Worm (Caenorhabditis elegans) whole organism, late embryonic: Measurements from ENCODE around the gene C53A3.3.

Experiments used
- C38D4.7 ChIP-seq: fragments of 200-800 bp; sonication (Bioruptor generic); optimal IDR thresholded peaks from 2 replicates; lab custom pipeline; 2018; ENCODE audit warnings: mild to moderate bottlenecking, missing genetic modification characterization, moderate library complexity, missing compliant biosample characterization
- F13H6.1 ChIP-seq: sonication (generic microtip); optimal IDR thresholded peaks from 2 replicates; lab custom pipeline; 2016; ENCODE audit warnings: missing genetic modification characterization, missing compliant biosample characterization
- K02D7.2 ChIP-seq: sonication (generic microtip); optimal IDR thresholded peaks from 2 replicates; lab custom pipeline; 2017; ENCODE audit warnings: mild to moderate bottlenecking, missing genetic modification characterization, missing compliant biosample characterization
- T23F11.4 ChIP-seq: fragments of 200-800 bp; sonication (Bioruptor generic); optimal IDR thresholded peaks from 2 replicates; lab custom pipeline; 2018; ENCODE audit warnings: mild to moderate bottlenecking, missing genetic modification characterization, missing compliant biosample characterization
- Y22D7AL.16 ChIP-seq: sonication (generic microtip); optimal IDR thresholded peaks from 2 replicates; lab custom pipeline; 2016; ENCODE audit warnings: missing genetic modification characterization, missing compliant biosample characterization
- ceh-14 ChIP-seq: sonication (generic microtip); optimal IDR thresholded peaks from 2 replicates; lab custom pipeline; 2016; ENCODE audit warnings: missing genotype, missing genetic modification characterization, missing compliant biosample characterization
- ceh-24 ChIP-seq: sonication (generic microtip); optimal IDR thresholded peaks from 2 replicates; lab custom pipeline; 2016; ENCODE audit warnings: mild to moderate bottlenecking, missing genetic modification characterization, missing compliant biosample characterization
- ceh-45 ChIP-seq: fragments of 200-800 bp; sonication (Bioruptor generic); IDR thresholded peaks from 2 replicates; pipeline ENCODE4 v1.3.6; 2022; ENCODE audit warnings: missing genetic modification reagents, missing genetic modification characterization, missing compliant biosample characterization
- ceh-48 ChIP-seq: sonication (generic microtip); optimal IDR thresholded peaks from 2 replicates; lab custom pipeline; 2016; ENCODE audit warnings: missing genetic modification characterization, inconsistent platforms, missing compliant biosample characterization
- ceh-6 ChIP-seq: fragments of 200-800 bp; sonication (Bioruptor generic); optimal IDR thresholded peaks from 2 replicates; lab custom pipeline; 2018; ENCODE audit warnings: mild to moderate bottlenecking, missing genetic modification characterization, missing compliant biosample characterization
- dmd-4 ChIP-seq: sonication (generic microtip); optimal IDR thresholded peaks from 2 replicates; lab custom pipeline; 2016; ENCODE audit warnings: borderline replicate concordance, missing genetic modification characterization, missing compliant biosample characterization
- elt-2 ChIP-seq: sonication (generic microtip); optimal IDR thresholded peaks from 2 replicates; lab custom pipeline; 2016; ENCODE audit warnings: missing genetic modification reagents, missing genetic modification characterization, missing compliant biosample characterization
- ets-4 ChIP-seq: sonication (generic microtip); optimal IDR thresholded peaks from 2 replicates; lab custom pipeline; 2016; ENCODE audit warnings: missing genetic modification characterization, missing compliant biosample characterization
- hlh-15 ChIP-seq: sonication (generic microtip); optimal IDR thresholded peaks from 2 replicates; lab custom pipeline; 2016; ENCODE audit warnings: missing genetic modification characterization, missing compliant biosample characterization
- hlh-30 ChIP-seq: sonication (generic microtip); optimal IDR thresholded peaks from 2 replicates; lab custom pipeline; 2017; ENCODE audit warnings: antibody characterized with exemption, missing genetic modification characterization, missing compliant biosample characterization; ENCODE audit not compliant: insufficient read depth
- hlh-6 ChIP-seq: sonication (generic microtip); optimal IDR thresholded peaks from 2 replicates; lab custom pipeline; 2016; ENCODE audit warnings: missing genotype, missing genetic modification characterization, missing compliant biosample characterization
- hlh-8 ChIP-seq: sonication (generic microtip); optimal IDR thresholded peaks from 2 replicates; lab custom pipeline; 2016; ENCODE audit warnings: missing genotype, missing genetic modification characterization, missing compliant biosample characterization
- lin-11 ChIP-seq: fragments of 200-800 bp; sonication (Bioruptor generic); optimal IDR thresholded peaks from 2 replicates; lab custom pipeline; 2018; ENCODE audit warnings: mild to moderate bottlenecking, missing genetic modification characterization, missing compliant biosample characterization
- madf-2 ChIP-seq: sonication (generic microtip); optimal IDR thresholded peaks from 2 replicates; lab custom pipeline; 2017; ENCODE audit warnings: missing genetic modification characterization, missing compliant biosample characterization
- nhr-232 ChIP-seq: sonication (generic microtip); optimal IDR thresholded peaks from 2 replicates; lab custom pipeline; 2016; ENCODE audit warnings: missing genetic modification characterization, missing compliant biosample characterization
- npax-4 ChIP-seq: sonication (generic microtip); optimal IDR thresholded peaks from 2 replicates; lab custom pipeline; 2016; ENCODE audit warnings: missing genetic modification characterization, missing compliant biosample characterization
- odd-2 ChIP-seq: sonication (generic microtip); optimal IDR thresholded peaks from 2 replicates; lab custom pipeline; 2017; ENCODE audit warnings: antibody characterized with exemption, mild to moderate bottlenecking, missing genetic modification characterization, missing compliant biosample characterization
- pax-1 ChIP-seq: fragments of 150-350 bp; optimal IDR thresholded peaks from 2 replicates; lab custom pipeline; 2014; ENCODE audit warnings: missing biosample characterization, missing genetic modification characterization
- pha-2 ChIP-seq: sonication (generic microtip); optimal IDR thresholded peaks from 2 replicates; lab custom pipeline; 2017; ENCODE audit warnings: mild to moderate bottlenecking, missing genetic modification characterization, missing compliant biosample characterization
- pha-4 ChIP-seq: fragments of 150-350 bp; optimal IDR thresholded peaks from 2 replicates; lab custom pipeline; 2018; ENCODE audit warnings: missing biosample characterization, missing genetic modification reagents, missing genetic modification characterization
- pqm-1 ChIP-seq: sonication (generic microtip); optimal IDR thresholded peaks from 2 replicates; lab custom pipeline; 2016; ENCODE audit warnings: missing genetic modification characterization, missing compliant biosample characterization
- rnt-1 ChIP-seq: sonication (generic microtip); optimal IDR thresholded peaks from 2 replicates; lab custom pipeline; 2016; ENCODE audit warnings: missing genetic modification characterization, missing compliant biosample characterization
- sdc-2 ChIP-seq: sonication (generic microtip); optimal IDR thresholded peaks from 2 replicates; lab custom pipeline; 2016; ENCODE audit warnings: missing genotype, missing genetic modification characterization, missing compliant biosample characterization
- sox-2 ChIP-seq: fragments of 200-800 bp; sonication (Bioruptor generic); IDR thresholded peaks from 2 replicates; pipeline ENCODE4 v1.3.6; 2022; ENCODE audit warnings: missing genetic modification reagents, missing genetic modification characterization, missing compliant biosample characterization
- sox-4 ChIP-seq: sonication (generic microtip); optimal IDR thresholded peaks from 2 replicates; lab custom pipeline; 2017; ENCODE audit warnings: mild to moderate bottlenecking, missing genetic modification characterization, inconsistent platforms, missing compliant biosample characterization
- syd-9 ChIP-seq: sonication (generic microtip); optimal IDR thresholded peaks from 2 replicates; lab custom pipeline; 2016; ENCODE audit warnings: mild to moderate bottlenecking, missing genetic modification characterization, moderate library complexity, missing compliant biosample characterization
- tbx-2 ChIP-seq: sonication (generic microtip); optimal IDR thresholded peaks from 2 replicates; lab custom pipeline; 2016; ENCODE audit warnings: missing genetic modification characterization, missing compliant biosample characterization
- tbx-7 ChIP-seq: sonication (generic microtip); optimal IDR thresholded peaks from 2 replicates; lab custom pipeline; 2016; ENCODE audit warnings: missing genotype, missing genetic modification characterization, missing compliant biosample characterization
- unc-55 ChIP-seq: sonication (generic microtip); optimal IDR thresholded peaks from 2 replicates; lab custom pipeline; 2017; ENCODE audit warnings: missing biosample characterization, missing genetic modification reagents, missing genetic modification characterization
- unc-86 ChIP-seq: sonication (generic microtip); optimal IDR thresholded peaks from 2 replicates; lab custom pipeline; 2016; ENCODE audit warnings: missing genetic modification characterization, missing compliant biosample characterization
- ztf-16 ChIP-seq: sonication (generic microtip); optimal IDR thresholded peaks from 2 replicates; lab custom pipeline; 2017; ENCODE audit warnings: missing genetic modification characterization, missing compliant biosample characterization

The C53A3.3 gene

DNA sequence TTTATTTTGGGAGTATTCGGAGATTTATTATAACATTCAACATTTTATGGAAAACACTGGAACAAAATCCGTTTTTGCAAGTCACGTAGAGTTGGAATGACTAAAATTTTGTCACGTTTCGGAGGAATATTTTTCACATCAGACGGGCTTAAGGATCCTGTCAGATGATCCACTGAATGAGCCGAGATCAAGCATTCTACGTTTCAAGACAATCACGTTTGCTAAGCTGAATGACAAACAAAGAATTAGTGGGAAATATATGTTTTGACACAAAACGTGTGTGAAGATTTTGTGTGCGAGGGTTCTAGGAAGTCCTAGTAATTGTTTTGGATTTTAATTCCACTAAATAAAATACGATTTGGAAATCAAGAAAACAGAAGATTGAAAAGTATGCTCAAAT lies 16.9 kb upstream of the C53A3.3 start:
- TF ChIP-seq pax-1 (tag; lab: Kevin White, UChicago) (no peak), pha-2 (tag; lab: Kevin White, UChicago) (no peak), Y22D7AL.16 (tag; lab: Kevin White, UChicago) (no peak), T23F11.4 (GFP tag; lab: Kevin White, UChicago) (no peak), ztf-16 (tag; lab: Kevin White, UChicago) (no peak), tbx-7 (tag; lab: Kevin White, UChicago) (no peak), ceh-14 (tag; lab: Kevin White, UChicago) (no peak), F13H6.1 (tag; lab: Kevin White, UChicago) (no peak), ets-4 (no peak), odd-2 (no peak), rnt-1 (tag; lab: Kevin White, UChicago) (no peak), pqm-1 (tag; lab: Kevin White, UChicago) (no peak), pha-4 (tag; lab: Kevin White, UChicago) (no peak)

DNA sequence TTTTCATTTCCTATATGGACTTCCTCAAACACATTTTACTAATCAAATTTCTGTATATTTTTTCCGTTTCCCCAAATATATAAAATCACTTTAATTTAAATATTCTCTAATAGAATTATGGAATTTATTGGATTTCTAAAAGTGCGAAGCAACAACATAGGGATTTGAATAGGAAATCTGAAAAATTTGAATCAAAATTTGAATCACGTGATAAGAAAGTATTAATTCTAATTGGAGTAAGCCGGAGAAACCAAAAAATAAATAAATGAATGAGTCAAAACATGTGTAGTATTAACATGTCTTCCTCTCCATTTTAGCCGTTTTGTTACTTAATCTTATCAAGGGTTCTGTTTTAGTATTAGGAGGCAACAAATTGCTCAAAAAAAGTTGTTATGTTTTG lies 15.1 kb upstream of the C53A3.3 start:
- TF ChIP-seq hlh-15 (tag; lab: Kevin White, UChicago) (no peak), unc-55 (GFP tag; lab: Kevin White, UChicago) (no peak), odd-2 (no peak), rnt-1 (tag; lab: Kevin White, UChicago) (no peak), hlh-8 (tag; lab: Kevin White, UChicago) (no peak), K02D7.2 (tag; lab: Kevin White, UChicago) (no peak), ceh-48 (no peak), hlh-30 (tag; lab: Kevin White, UChicago) (no peak), npax-4 (tag; lab: Kevin White, UChicago) (no peak), ztf-16 (tag; lab: Kevin White, UChicago) (no peak), sox-4 (tag; lab: Kevin White, UChicago) (no peak), madf-2 (no peak), pqm-1 (tag; lab: Kevin White, UChicago) (no peak), lin-11 (tag; lab: Kevin White, UChicago) (no peak)

- TF ChIP-seq elt-2 (tag; lab: Kevin White, UChicago) (no peak), sox-2 (GFP tag; lab: Robert Waterston, UW) (no peak), unc-86 (no peak), ceh-45 (no peak), hlh-6 (no peak), nhr-232 (tag; lab: Kevin White, UChicago) (no peak), tbx-2 (tag; lab: Kevin White, UChicago) (no peak), ceh-24 (tag; lab: Kevin White, UChicago) (no peak), sox-4 (tag; lab: Kevin White, UChicago) (no peak), rnt-1 (tag; lab: Kevin White, UChicago) (no peak), lin-11 (tag; lab: Kevin White, UChicago) (no peak), sdc-2 (no peak), syd-9 (tag; lab: Kevin White, UChicago) (no peak), dmd-4 (tag; lab: Kevin White, UChicago) (no peak), ets-4 (no peak)
Measured at ce11 chrV:5746237-5746636, 10.1 kb upstream of the C53A3.3 start.

DNA sequence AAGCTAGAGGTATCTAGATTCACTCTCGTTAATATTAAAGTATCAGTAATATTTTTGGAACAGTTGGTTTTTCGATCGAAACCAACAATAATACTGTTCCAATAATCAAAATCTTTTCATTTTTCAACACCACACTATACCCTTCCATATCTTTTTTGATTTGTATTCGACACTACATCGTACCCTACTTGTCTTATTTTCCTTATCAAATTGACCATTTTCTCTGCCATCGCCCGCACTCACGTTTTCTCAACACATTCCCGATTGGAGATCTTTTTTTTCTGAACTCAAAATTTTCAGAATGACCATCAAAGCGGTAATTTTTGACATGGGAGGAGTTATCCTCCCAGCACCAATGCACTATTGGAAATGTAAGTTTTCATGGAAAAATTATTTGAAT lies 8.8 kb upstream of the C53A3.3 start, which contains the start of gene acds-10:
Gene acds-10, plus strand, starts transcription at position 301 of the 400 bp plus-strand sequence.
- TF ChIP-seq sdc-2 (no peak), nhr-232 (tag; lab: Kevin White, UChicago) (no peak), ceh-6 (GFP tag; lab: Kevin White, UChicago) (no peak), C38D4.7 (no peak)
